Fruit fly (Drosophila melanogaster) whole organism, embryonic: Measurements from ENCODE around the gene CG2691.

ENCODE experiments used
- Atf6 ChIP-seq: fragments of 200-800 bp; sonication (Bioruptor generic); IDR thresholded peaks from 2 replicates; pipeline ENCODE4 v1.3.6; 2022; ENCODE audit warnings: missing biosample characterization, missing genetic modification characterization
- BEAF-32 ChIP-seq: fragments of 200-800 bp; sonication (Bioruptor generic); optimal IDR thresholded peaks from 3 replicates; lab custom pipeline; 2017; ENCODE audit warnings: missing biosample characterization, missing genetic modification characterization, mild to moderate bottlenecking, moderate library complexity, missing genetic modification reagents
- CG1024 ChIP-seq: fragments of 200-800 bp; sonication (Bioruptor generic); IDR thresholded peaks from 2 replicates; pipeline ENCODE4 v1.3.6; 2022; ENCODE audit warnings: missing biosample characterization, missing genetic modification characterization
- CG1233 ChIP-seq: fragments of 200-800 bp; sonication (Bioruptor generic); optimal IDR thresholded peaks from 4 replicates; lab custom pipeline; 2018; ENCODE audit warnings: missing biosample characterization, mild to moderate bottlenecking, missing genetic modification characterization
- CG12769 ChIP-seq: fragments of 200-800 bp; sonication (Bioruptor generic); optimal IDR thresholded peaks from 2 replicates; lab custom pipeline; 2019; ENCODE audit warnings: missing biosample characterization, mild to moderate bottlenecking, missing genetic modification characterization, moderate library complexity
- CG14860 ChIP-seq: fragments of 200-800 bp; sonication (Bioruptor generic); IDR thresholded peaks from 3 replicates; pipeline ENCODE4 v1.3.6; 2022; ENCODE audit warnings: missing biosample characterization, missing genetic modification characterization; ENCODE audit not compliant: partially characterized antibody
- CG15696 ChIP-seq: fragments of 200-800 bp; sonication (Bioruptor generic); optimal IDR thresholded peaks from 2 replicates; lab custom pipeline; 2019; ENCODE audit warnings: missing biosample characterization, mild to moderate bottlenecking, missing genetic modification characterization, moderate library complexity
- CG1647 ChIP-seq: fragments of 200-800 bp; sonication (Bioruptor generic); optimal IDR thresholded peaks from 3 replicates; lab custom pipeline; 2016; ENCODE audit warnings: missing biosample characterization, missing genetic modification characterization
- CG17829 ChIP-seq: fragments of 200-800 bp; optimal IDR thresholded peaks from 2 replicates; lab custom pipeline; 2019; ENCODE audit warnings: missing biosample characterization, mild to moderate bottlenecking, missing genetic modification characterization, moderate library complexity
- CG2116 ChIP-seq: fragments of 200-800 bp; sonication (Bioruptor generic); optimal IDR thresholded peaks from 3 replicates; lab custom pipeline; 2018; ENCODE audit warnings: missing biosample characterization, mild to moderate bottlenecking, missing genetic modification characterization
- CG4360 ChIP-seq: fragments of 200-800 bp; sonication (Bioruptor generic); IDR thresholded peaks from 2 replicates; pipeline ENCODE4 v1.3.6; 2022; ENCODE audit warnings: missing biosample characterization, missing genetic modification characterization
- CG4707 ChIP-seq: fragments of 200-800 bp; sonication (Bioruptor generic); optimal IDR thresholded peaks from 2 replicates; lab custom pipeline; 2018; ENCODE audit warnings: missing biosample characterization, mild to moderate bottlenecking, missing genetic modification characterization, moderate library complexity
- CG4854 ChIP-seq: fragments of 200-800 bp; sonication (Bioruptor generic); optimal IDR thresholded peaks from 2 replicates; lab custom pipeline; 2016; ENCODE audit warnings: missing biosample characterization, missing genetic modification characterization, inconsistent platforms
- CG5953 ChIP-seq: fragments of 200-800 bp; sonication (Bioruptor generic); IDR thresholded peaks from 2 replicates; pipeline ENCODE4 v1.3.6; 2022; ENCODE audit warnings: missing biosample characterization, missing genetic modification characterization
- CG6175 ChIP-seq: fragments of 200-800 bp; sonication (Bioruptor generic); IDR thresholded peaks from 3 replicates; pipeline ENCODE4 v1.3.6; 2022; ENCODE audit warnings: missing biosample characterization, missing genetic modification characterization
- CG6254 ChIP-seq: fragments of 200-800 bp; sonication (Bioruptor generic); optimal IDR thresholded peaks from 3 replicates; lab custom pipeline; 2017; ENCODE audit warnings: mild to moderate bottlenecking, missing biosample characterization, missing genetic modification reagents, missing genetic modification characterization
- CG7357 ChIP-seq: fragments of 200-800 bp; sonication (Bioruptor generic); IDR thresholded peaks from 3 replicates; pipeline ENCODE4 v1.3.6; 2022; ENCODE audit warnings: missing biosample characterization, missing genetic modification characterization
- CG7786 ChIP-seq: fragments of 200-800 bp; sonication (Bioruptor generic); optimal IDR thresholded peaks from 2 replicates; lab custom pipeline; 2016; ENCODE audit warnings: missing biosample characterization, missing genetic modification characterization
- CG9817 ChIP-seq: fragments of 200-800 bp; sonication (Bioruptor generic); optimal IDR thresholded peaks from 2 replicates; lab custom pipeline; 2018; ENCODE audit warnings: missing biosample characterization, mild to moderate bottlenecking, missing genetic modification characterization, moderate library complexity
- Dfd ChIP-seq, 2 experiments: fragments of >200 bp; optimal IDR thresholded peaks; 2 replicates each; lab custom pipeline; 2017; ENCODE audit warnings: missing biosample characterization in 2 of 2, missing genetic modification characterization in 2 of 2
- Eip74EF ChIP-seq, 2 experiments: fragments of 200-800 bp in 1 of 2; fragments of >200 bp in 1 of 2; sonication (Bioruptor generic) in 1 of 2; optimal IDR thresholded peaks; 2 replicates each; lab custom pipeline; 2017 to 2019; ENCODE audit warnings: missing biosample characterization in 2 of 2, missing genetic modification characterization in 2 of 2, mild to moderate bottlenecking in 1 of 2, moderate library complexity in 1 of 2
- Hmx ChIP-seq: fragments of 200-800 bp; sonication (Bioruptor generic); optimal IDR thresholded peaks from 2 replicates; lab custom pipeline; 2016; ENCODE audit warnings: missing biosample characterization, missing genetic modification characterization
- Jarid2 ChIP-seq: fragments of 200-800 bp; sonication (Bioruptor generic); optimal IDR thresholded peaks from 3 replicates; lab custom pipeline; 2017; ENCODE audit warnings: mild to moderate bottlenecking, missing biosample characterization, missing genetic modification reagents, missing genetic modification characterization
- MESR4 ChIP-seq: fragments of 200-800 bp; sonication (Bioruptor generic); optimal IDR thresholded peaks from 2 replicates; lab custom pipeline; 2018; ENCODE audit warnings: missing biosample characterization, mild to moderate bottlenecking, missing genetic modification characterization, moderate library complexity
- Nf-YA ChIP-seq: fragments of 200-800 bp; sonication (Bioruptor generic); IDR thresholded peaks from 2 replicates; pipeline ENCODE4 v1.3.6; 2022; ENCODE audit warnings: missing biosample characterization, missing genetic modification characterization
- Ssrp ChIP-seq: fragments of 200-800 bp; sonication (Bioruptor generic); optimal IDR thresholded peaks from 2 replicates; lab custom pipeline; 2018; ENCODE audit warnings: missing biosample characterization, mild to moderate bottlenecking, missing genetic modification characterization, moderate library complexity
- Usf ChIP-seq: fragments of 200-800 bp; sonication (Bioruptor generic); optimal IDR thresholded peaks from 2 replicates; lab custom pipeline; 2017; ENCODE audit warnings: missing genotype, missing biosample characterization, missing genetic modification characterization
- Vsx1 ChIP-seq: fragments of 200-800 bp; sonication (Bioruptor generic); optimal IDR thresholded peaks from 2 replicates; lab custom pipeline; 2017; ENCODE audit warnings: missing biosample characterization, mild to moderate bottlenecking, missing genetic modification characterization, missing genetic modification reagents
- ac ChIP-seq: fragments of 200-800 bp; sonication (Bioruptor generic); optimal IDR thresholded peaks from 3 replicates; lab custom pipeline; 2017; ENCODE audit warnings: missing biosample characterization, mild to moderate bottlenecking, missing genetic modification characterization
- amos ChIP-seq: fragments of 200-800 bp; sonication (Bioruptor generic); IDR thresholded peaks from 2 replicates; pipeline ENCODE4 v1.3.6; 2022; ENCODE audit warnings: missing biosample characterization, missing genetic modification characterization; ENCODE audit not compliant: partially characterized antibody
- ap ChIP-seq: fragments of 200-800 bp; sonication (Bioruptor generic); IDR thresholded peaks from 2 replicates; pipeline ENCODE4 v1.3.6; 2022; ENCODE audit warnings: missing biosample characterization, missing genetic modification characterization
- ara ChIP-seq: fragments of 200-800 bp; sonication (Bioruptor generic); IDR thresholded peaks from 2 replicates; pipeline ENCODE4 v1.3.6; 2022; ENCODE audit warnings: missing biosample characterization, missing genetic modification characterization
- ase ChIP-seq: fragments of 200-800 bp; sonication (Bioruptor generic); IDR thresholded peaks from 3 replicates; pipeline ENCODE4 v1.3.6; 2022; ENCODE audit warnings: missing biosample characterization, missing genetic modification characterization
- da ChIP-seq: fragments of 200-800 bp; sonication (Bioruptor generic); optimal IDR thresholded peaks from 2 replicates; lab custom pipeline; 2016; ENCODE audit warnings: missing biosample characterization, missing genetic modification characterization
- disco-r ChIP-seq: fragments of 200-800 bp; sonication (Bioruptor generic); optimal IDR thresholded peaks from 2 replicates; lab custom pipeline; 2016; ENCODE audit warnings: missing biosample characterization, missing genetic modification characterization
- dm ChIP-seq: fragments of 200-800 bp; sonication (Bioruptor generic); optimal IDR thresholded peaks from 3 replicates; lab custom pipeline; 2016; ENCODE audit warnings: missing biosample characterization, missing genetic modification characterization
- dmrt99B ChIP-seq: fragments of 200-800 bp; sonication (Bioruptor generic); optimal IDR thresholded peaks from 2 replicates; lab custom pipeline; 2018; ENCODE audit warnings: missing biosample characterization, mild to moderate bottlenecking, missing genetic modification characterization, moderate library complexity
- emc ChIP-seq: fragments of 200-800 bp; sonication (Bioruptor generic); optimal IDR thresholded peaks from 2 replicates; lab custom pipeline; 2016; ENCODE audit warnings: missing biosample characterization, missing genetic modification characterization
- fd102C ChIP-seq: fragments of 200-800 bp; sonication (Bioruptor generic); optimal IDR thresholded peaks from 2 replicates; lab custom pipeline; 2018; ENCODE audit warnings: missing biosample characterization, mild to moderate bottlenecking, missing genetic modification characterization, moderate library complexity
- hbn ChIP-seq: fragments of 200-800 bp; sonication (Bioruptor generic); IDR thresholded peaks from 2 replicates; pipeline ENCODE4 v1.3.6; 2022; ENCODE audit warnings: missing biosample characterization, missing genetic modification characterization; ENCODE audit not compliant: partially characterized antibody
- maf-S ChIP-seq: fragments of 200-800 bp; sonication (Bioruptor generic); optimal IDR thresholded peaks from 2 replicates; lab custom pipeline; 2016; ENCODE audit warnings: missing biosample characterization, missing genetic modification characterization
- mld ChIP-seq: fragments of 200-800 bp; sonication (Bioruptor generic); IDR thresholded peaks from 3 replicates; pipeline ENCODE4 v1.3.6; 2022; ENCODE audit warnings: missing biosample characterization, missing genetic modification characterization; ENCODE audit not compliant: partially characterized antibody
- pan ChIP-seq, 4 experiments: fragments of >200 bp in 3 of 4; fragments of 200-800 bp in 1 of 4; sonication (Bioruptor generic) in 1 of 4; optimal IDR thresholded peaks in 3 of 4; IDR thresholded peaks in 1 of 4; 2 replicates each; pipeline versions ENCODE4 v1.3.6 to Lab custom; 2017 to 2022; ENCODE audit warnings: missing biosample characterization in 2 of 4, missing genetic modification characterization in 2 of 4, mixed read lengths in 1 of 4
- so ChIP-seq: fragments of 200-800 bp; sonication (Bioruptor generic); IDR thresholded peaks from 3 replicates; pipeline ENCODE4 v1.3.6; 2022; ENCODE audit warnings: missing biosample characterization, missing genetic modification characterization
- tll ChIP-seq, 2 experiments: fragments of 200-800 bp in 1 of 2; fragments of >200 bp in 1 of 2; sonication (Bioruptor generic) in 1 of 2; optimal IDR thresholded peaks; 2 replicates each; lab custom pipeline; 2017 to 2019; ENCODE audit warnings: missing biosample characterization in 2 of 2, missing genetic modification characterization in 2 of 2, mild to moderate bottlenecking in 1 of 2, moderate library complexity in 1 of 2
- wek ChIP-seq: fragments of 200-800 bp; sonication (Bioruptor generic); optimal IDR thresholded peaks from 3 replicates; lab custom pipeline; 2018; ENCODE audit warnings: missing biosample characterization, mild to moderate bottlenecking, missing genetic modification characterization, moderate library complexity
- zen2 ChIP-seq: fragments of 200-800 bp; sonication (Bioruptor generic); IDR thresholded peaks from 3 replicates; pipeline ENCODE4 v1.3.6; 2022; ENCODE audit warnings: missing biosample characterization, missing genetic modification characterization; ENCODE audit not compliant: partially characterized antibody

The CG2691 gene

dm6 chrX:13616417-13617050 lies 7.7 kb downstream of the CG2691 start, which contains the start of the genes tth and Tango2 (continued):
- no peak for TF ChIP-seq CG6254 (GFP tag; lab: Kevin White, UChicago)
- peak; percentile 80 for TF ChIP-seq CG9817 (tag; lab: Kevin White, UChicago)
- no peak for TF ChIP-seq Dfd (GFP tag; optimal IDR thresholded peaks at IDR 0.05; lab: Kevin White, UChicago)
- TF ChIP-seq maf-S (GFP tag; lab: Kevin White, UChicago): peak; percentile 44
- TF ChIP-seq ac (GFP tag; lab: Kevin White, UChicago): no peak
- peak; percentile 36; the same call in 1 of the 2 replicates for TF ChIP-seq ap (GFP tag; lab: Robert Waterston, UW)
- TF ChIP-seq CG7786 (GFP tag; lab: Kevin White, UChicago): peak; percentile 59
- TF ChIP-seq CG15696 (tag; lab: Kevin White, UChicago): peak; percentile 74
- peak; percentile 78 for TF ChIP-seq CG1233 (GFP tag; lab: Kevin White, UChicago)
- TF ChIP-seq disco-r (GFP tag; lab: Kevin White, UChicago): no peak
- no peak for TF ChIP-seq CG4360 (GFP tag; lab: Robert Waterston, UW)
- TF ChIP-seq Ssrp (tag; lab: Kevin White, UChicago): peak; percentile 70
- peak; percentile 55 for TF ChIP-seq ara (GFP tag; lab: Robert Waterston, UW)
- TF ChIP-seq CG4707 (GFP tag; lab: Kevin White, UChicago): no peak
- TF ChIP-seq CG17829 (tag; lab: Kevin White, UChicago): peak; percentile 60
- TF ChIP-seq ase (GFP tag; lab: Robert Waterston, UW): peak; percentile 4; the same call in 1 of the 3 replicates
- peak; percentile 74 for TF ChIP-seq CG12769 (tag; lab: Kevin White, UChicago)
- no peak for TF ChIP-seq Vsx1 (GFP tag; lab: Kevin White, UChicago)
- TF ChIP-seq Nf-YA (GFP tag; lab: Robert Waterston, UW): 0 out of 2 replicates have a peak, but pooled peaks have one; percentile 26
- TF ChIP-seq tll (GFP tag; optimal IDR thresholded peaks at IDR 0.05; lab: Kevin White, UChicago): peak in 1 of 2 experiments; percentile 16
- TF ChIP-seq CG1647: peak; percentile 25
- TF ChIP-seq hbn (GFP tag; lab: Robert Waterston, UW): peak; percentile 36; the same call in 1 of the 2 replicates
- no peak; the same call in 2 of the 3 replicates for TF ChIP-seq zen2 (GFP tag; lab: Robert Waterston, UW)
- no peak for TF ChIP-seq da (GFP tag; lab: Kevin White, UChicago)
- TF ChIP-seq BEAF-32 (GFP tag; lab: Kevin White, UChicago): peak; percentile 80
- TF ChIP-seq Jarid2 (GFP tag; lab: Kevin White, UChicago): no peak
- TF ChIP-seq fd102C (GFP tag; lab: Kevin White, UChicago): no peak
- peak; percentile 63; the same call in 2 of the 3 replicates for TF ChIP-seq CG14860 (GFP tag; lab: Robert Waterston, UW)
- peak; percentile 63 for TF ChIP-seq CG2116 (GFP tag; lab: Kevin White, UChicago)
- peak; percentile 47; the same call in 1 of the 3 replicates for TF ChIP-seq so
- no peak for TF ChIP-seq dm (GFP tag; lab: Kevin White, UChicago)
- no peak for TF ChIP-seq pan (optimal IDR thresholded peaks at IDR 0.05; lab: Kevin White, UChicago)
- peak in 1 of 2 experiments; percentile 78 for TF ChIP-seq pan (GFP tag; optimal IDR thresholded peaks at IDR 0.05 in 1 of 2, IDR thresholded peaks at IDR 0.05 in 1 of 2)
- TF ChIP-seq amos (GFP tag; lab: Robert Waterston, UW): peak; percentile 52; the same call in 1 of the 2 replicates
- TF ChIP-seq Eip74EF (GFP tag; optimal IDR thresholded peaks at IDR 0.05; lab: Kevin White, UChicago): no peak
- TF ChIP-seq CG7357 (GFP tag; lab: Robert Waterston, UW): peak; percentile 59; the same call in 2 of the 3 replicates
- TF ChIP-seq Usf (GFP tag; lab: Kevin White, UChicago): peak; percentile 38
- no peak for TF ChIP-seq wek (GFP tag; lab: Kevin White, UChicago)
- TF ChIP-seq dmrt99B (tag; lab: Kevin White, UChicago): no peak
- TF ChIP-seq CG1024: no peak
- TF ChIP-seq CG5953 (GFP tag; lab: Robert Waterston, UW): no peak
- no peak for TF ChIP-seq MESR4
- no peak for TF ChIP-seq emc (GFP tag; lab: Kevin White, UChicago)
- TF ChIP-seq Hmx (GFP tag; lab: Kevin White, UChicago): peak; percentile 50
- peak; percentile 42; the same call in 1 of the 3 replicates for TF ChIP-seq CG6175
- peak; percentile 77 for TF ChIP-seq Atf6 (GFP tag; lab: Robert Waterston, UW)
- no peak for TF ChIP-seq mld (GFP tag; lab: Robert Waterston, UW)
- TF ChIP-seq CG4854 (GFP tag; lab: Kevin White, UChicago): peak; percentile 3
